Fruit fly (Drosophila melanogaster) whole organism, adult: ENCODE data around the gene CG32457.

Source experiments
- CG11617 ChIP-seq: fragments of 200-800 bp; sonication (Bioruptor generic); optimal IDR thresholded peaks from 2 replicates; lab custom pipeline; 2017; ENCODE audit warnings: mild to moderate bottlenecking, missing biosample characterization, missing genetic modification reagents, missing genetic modification characterization
- CG12768 ChIP-seq: fragments of 200-800 bp; sonication (Bioruptor generic); optimal IDR thresholded peaks from 2 replicates; lab custom pipeline; 2017; ENCODE audit warnings: missing biosample characterization, missing genetic modification characterization, mild to moderate bottlenecking, moderate library complexity, missing genetic modification reagents
- CG14711 ChIP-seq: fragments of 200-800 bp; sonication (Bioruptor generic); optimal IDR thresholded peaks from 2 replicates; lab custom pipeline; 2018; ENCODE audit warnings: missing biosample characterization, mild to moderate bottlenecking, missing genetic modification characterization, moderate library complexity
- CG1620 ChIP-seq: fragments of 200-800 bp; sonication (Bioruptor generic); optimal IDR thresholded peaks from 2 replicates; lab custom pipeline; 2016; ENCODE audit warnings: missing biosample characterization, missing genetic modification characterization
- CG33017 ChIP-seq: fragments of 200-800 bp; sonication (Bioruptor generic); optimal IDR thresholded peaks from 2 replicates; lab custom pipeline; 2018; ENCODE audit warnings: missing biosample characterization, mild to moderate bottlenecking, missing genetic modification characterization, moderate library complexity
- CG5204 ChIP-seq: fragments of 200-800 bp; sonication (Bioruptor generic); optimal IDR thresholded peaks from 2 replicates; lab custom pipeline; 2016; ENCODE audit warnings: missing biosample characterization, missing genetic modification characterization
- CG7045 ChIP-seq: fragments of 200-800 bp; sonication (Bioruptor generic); optimal IDR thresholded peaks from 2 replicates; lab custom pipeline; 2017; ENCODE audit warnings: missing biosample characterization, mild to moderate bottlenecking, missing genetic modification characterization
- CG7101 ChIP-seq: fragments of 200-800 bp; sonication (Bioruptor generic); optimal IDR thresholded peaks from 2 replicates; lab custom pipeline; 2018; ENCODE audit warnings: missing biosample characterization, mild to moderate bottlenecking, missing genetic modification characterization, moderate library complexity
- Clk ChIP-seq: fragments of 200-800 bp; sonication (Bioruptor generic); optimal IDR thresholded peaks from 2 replicates; lab custom pipeline; 2017; ENCODE audit warnings: missing biosample characterization, missing genetic modification characterization
- Crg-1 ChIP-seq: fragments of 200-800 bp; sonication (Bioruptor generic); optimal IDR thresholded peaks from 2 replicates; lab custom pipeline; 2016; ENCODE audit warnings: missing biosample characterization, missing genetic modification characterization
- Hr96 ChIP-seq: fragments of 200-800 bp; sonication (Bioruptor generic); optimal IDR thresholded peaks from 2 replicates; lab custom pipeline; 2016; ENCODE audit warnings: missing biosample characterization, missing genetic modification characterization
- Mnt ChIP-seq: fragments of 200-800 bp; sonication (Bioruptor generic); optimal IDR thresholded peaks from 2 replicates; lab custom pipeline; 2016; ENCODE audit warnings: missing biosample characterization, mild to moderate bottlenecking, missing genetic modification characterization
- bab1 ChIP-seq: fragments of 200-800 bp; sonication (Bioruptor generic); optimal IDR thresholded peaks from 3 replicates; lab custom pipeline; 2019; ENCODE audit warnings: missing biosample characterization, mild to moderate bottlenecking, missing genetic modification characterization, moderate library complexity
- cic ChIP-seq: fragments of 200-800 bp; sonication (Bioruptor generic); optimal IDR thresholded peaks from 2 replicates; lab custom pipeline; 2017; ENCODE audit warnings: missing biosample characterization, mild to moderate bottlenecking, missing genetic modification characterization, moderate library complexity
- cnc ChIP-seq, 2 experiments: fragments of >200 bp; optimal IDR thresholded peaks; 2 replicates each; lab custom pipeline; 2017
- kay ChIP-seq: fragments of 200-800 bp; sonication (Bioruptor generic); peaks from one replicate; lab custom pipeline; 2016; ENCODE audit warnings: missing biosample characterization, missing genetic modification characterization, borderline replicate concordance
- ovo ChIP-seq: fragments of 200-800 bp; sonication (Bioruptor generic); optimal IDR thresholded peaks from 2 replicates; lab custom pipeline; 2016; ENCODE audit warnings: missing biosample characterization, missing genetic modification characterization
- pad ChIP-seq: fragments of 200-800 bp; sonication (Bioruptor generic); optimal IDR thresholded peaks from 3 replicates; lab custom pipeline; 2017; ENCODE audit warnings: missing biosample characterization, missing genetic modification characterization, mild to moderate bottlenecking, moderate library complexity, missing genetic modification reagents
- tj ChIP-seq: fragments of 200-800 bp; sonication (Bioruptor generic); optimal IDR thresholded peaks from 3 replicates; lab custom pipeline; 2017; ENCODE audit warnings: missing biosample characterization, mild to moderate bottlenecking, missing genetic modification characterization, moderate library complexity
- toe ChIP-seq: fragments of 200-800 bp; sonication (Bioruptor generic); optimal IDR thresholded peaks from 2 replicates; lab custom pipeline; 2016; ENCODE audit warnings: missing biosample characterization, missing genetic modification characterization

Gene CG32457

dm6 chr3L:22955202-22955601 is 32.2 kb upstream of the CG32457 start, which contains the start of gene CG32461:
TSS of gene CG32461 (minus strand) at chr3L:22955302.
- TF ChIP-seq CG11617 (no peak), Mnt (GFP tag; lab: Kevin White, UChicago) (no peak), Hr96 (GFP tag; lab: Kevin White, UChicago) (no peak), cic (GFP tag; lab: Kevin White, UChicago) (no peak), CG33017 (no peak), CG5204 (GFP tag; lab: Kevin White, UChicago) (no peak), Clk (no peak), Crg-1 (no peak), toe (no peak), CG7045 (no peak), CG7101 (tag; lab: Kevin White, UChicago) (no peak), tj (GFP tag; lab: Kevin White, UChicago) (no peak), kay (GFP tag; lab: Kevin White, UChicago) (no peak), CG14711 (tag; lab: Kevin White, UChicago) (no peak), bab1 (GFP tag; lab: Kevin White, UChicago) (no peak), CG12768 (GFP tag; lab: Kevin White, UChicago) (no peak), ovo (GFP tag; lab: Kevin White, UChicago) (no peak), CG1620 (GFP tag; lab: Kevin White, UChicago) (no peak), cnc (optimal IDR thresholded peaks at IDR 0.05; lab: Kevin White, UChicago) (no peak), pad (GFP tag; lab: Kevin White, UChicago) (no peak)

- TF ChIP-seq ovo (GFP tag; lab: Kevin White, UChicago) = no peak
- no peak for TF ChIP-seq CG33017
- TF ChIP-seq toe = no peak
- TF ChIP-seq kay (GFP tag; lab: Kevin White, UChicago) = no peak
- TF ChIP-seq CG11617 = no peak
- TF ChIP-seq bab1 (GFP tag; lab: Kevin White, UChicago) = no peak
These were observed 29.3 kb upstream of the CG32457 start for dm6 chr3L:22958171-22958570.

DNA sequence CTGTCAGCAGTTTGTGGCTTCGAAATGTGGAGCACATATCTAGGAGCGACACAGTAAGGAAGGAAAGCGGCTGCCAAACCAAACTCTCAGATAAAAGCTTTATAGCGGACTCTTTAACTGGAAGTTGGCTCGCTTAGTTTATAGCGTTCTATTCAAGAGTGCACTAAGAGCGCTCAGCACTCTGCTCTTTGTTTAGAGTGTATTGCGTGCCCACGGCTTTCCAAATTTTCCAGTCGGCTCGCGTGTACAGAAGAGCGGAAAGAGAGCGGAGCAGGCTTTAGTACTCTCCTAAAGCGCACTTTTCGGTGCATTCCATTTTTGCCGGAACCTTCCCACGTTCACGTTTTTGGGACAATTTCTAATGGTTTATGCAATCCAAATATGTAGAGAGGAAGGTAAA is 27.1 kb upstream of the CG32457 start:
- TF ChIP-seq tj (GFP tag; lab: Kevin White, UChicago) (no peak), Crg-1 (no peak), CG1620 (GFP tag; lab: Kevin White, UChicago) (no peak), bab1 (GFP tag; lab: Kevin White, UChicago) (no peak), CG12768 (GFP tag; lab: Kevin White, UChicago) (no peak), toe (no peak), CG7101 (tag; lab: Kevin White, UChicago) (no peak), cic (GFP tag; lab: Kevin White, UChicago) (no peak)

DNA sequence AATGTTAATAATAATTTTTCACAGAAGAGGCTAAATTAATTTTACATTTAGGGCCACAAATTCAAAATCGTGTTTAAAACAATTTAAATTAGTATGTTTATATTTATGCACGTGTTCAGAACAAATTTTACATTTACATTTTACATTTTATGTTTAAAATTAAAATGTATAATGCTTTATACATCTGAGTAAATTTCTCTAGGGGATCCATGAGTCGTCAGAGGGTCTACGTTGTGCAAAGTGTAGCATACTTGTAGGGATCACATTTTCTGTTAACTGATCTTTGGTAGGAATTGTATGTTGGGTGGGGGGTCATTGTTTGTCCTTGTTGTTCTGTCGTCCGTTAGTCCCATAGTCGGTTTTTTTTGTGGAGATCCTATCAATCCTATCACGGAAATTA is 5.4 kb upstream of the CG32457 start:
- no peak for TF ChIP-seq cic (GFP tag; lab: Kevin White, UChicago)
- TF ChIP-seq tj (GFP tag; lab: Kevin White, UChicago) = no peak
- TF ChIP-seq CG7101 (tag; lab: Kevin White, UChicago) = no peak

DNA sequence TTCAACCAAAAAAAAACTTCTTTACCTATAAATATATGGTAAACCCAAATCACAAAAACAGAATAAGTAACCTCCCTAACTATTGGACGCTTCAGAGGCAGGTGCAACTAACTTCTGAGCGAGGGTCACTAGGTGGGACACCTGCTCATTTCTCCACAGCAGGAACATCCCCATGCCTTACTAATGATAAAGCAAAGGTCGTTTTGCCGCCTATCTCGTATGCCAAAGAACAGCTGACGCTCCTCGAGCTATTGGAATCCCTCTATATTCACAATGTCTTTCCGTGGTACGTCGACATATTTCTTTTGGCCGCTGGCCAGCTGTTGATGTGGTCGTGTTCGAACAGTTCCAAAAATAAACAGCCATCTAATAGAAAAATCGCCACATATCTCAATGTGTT is 2.1 kb downstream of the CG32457 start:
- TF ChIP-seq CG12768 (GFP tag; lab: Kevin White, UChicago) = no peak
- no peak for TF ChIP-seq kay (GFP tag; lab: Kevin White, UChicago)
- no peak for TF ChIP-seq pad (GFP tag; lab: Kevin White, UChicago)
- no peak for TF ChIP-seq Hr96 (GFP tag; lab: Kevin White, UChicago)
- TF ChIP-seq CG33017 = no peak
- no peak for TF ChIP-seq cic (GFP tag; lab: Kevin White, UChicago)
- no peak for TF ChIP-seq CG14711 (tag; lab: Kevin White, UChicago)
- TF ChIP-seq CG11617 = no peak
- TF ChIP-seq ovo (GFP tag; lab: Kevin White, UChicago) = no peak
- TF ChIP-seq cnc (optimal IDR thresholded peaks at IDR 0.05; lab: Kevin White, UChicago) = no peak
- no peak for TF ChIP-seq Crg-1
- no peak for TF ChIP-seq Clk
- TF ChIP-seq CG7045 = no peak
- no peak for TF ChIP-seq Mnt (GFP tag; lab: Kevin White, UChicago)
- TF ChIP-seq CG1620 (GFP tag; lab: Kevin White, UChicago) = no peak
- TF ChIP-seq bab1 (GFP tag; lab: Kevin White, UChicago) = no peak
- TF ChIP-seq CG5204 (GFP tag; lab: Kevin White, UChicago) = no peak
- TF ChIP-seq toe = no peak

DNA sequence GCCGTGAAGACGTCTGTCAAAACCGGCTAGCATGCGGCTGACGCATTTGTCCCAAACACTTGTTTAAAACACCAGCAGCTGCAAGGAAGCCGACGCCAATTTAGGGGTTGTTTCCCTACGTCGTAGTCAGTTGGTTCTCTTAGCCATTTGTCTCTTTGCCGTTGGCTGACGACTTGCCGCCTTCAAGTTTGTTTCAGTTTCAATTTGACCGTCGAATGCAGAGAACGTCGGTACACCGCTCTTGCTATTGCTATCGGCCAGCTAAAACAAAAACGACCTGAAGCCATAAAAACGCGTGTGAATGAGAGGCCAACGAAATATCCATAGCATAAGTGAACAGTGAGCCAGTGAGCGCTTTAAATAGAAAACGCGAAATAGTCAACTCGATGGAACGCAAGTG is 10.7 kb downstream of the CG32457 start, which contains the start of gene nrm:
TSS of gene nrm (plus strand) at position 197 of the 400 bp plus-strand sequence.
- no peak for TF ChIP-seq kay (GFP tag; lab: Kevin White, UChicago)
- TF ChIP-seq CG7101 (tag; lab: Kevin White, UChicago) = no peak
- no peak for TF ChIP-seq pad (GFP tag; lab: Kevin White, UChicago)
- TF ChIP-seq CG7045 = no peak
- no peak for TF ChIP-seq cic (GFP tag; lab: Kevin White, UChicago)
- no peak for TF ChIP-seq tj (GFP tag; lab: Kevin White, UChicago)
- no peak for TF ChIP-seq CG33017
- TF ChIP-seq CG14711 (tag; lab: Kevin White, UChicago) = no peak
- no peak for TF ChIP-seq Crg-1
- no peak for TF ChIP-seq cnc (optimal IDR thresholded peaks at IDR 0.05; lab: Kevin White, UChicago)
- TF ChIP-seq CG5204 (GFP tag; lab: Kevin White, UChicago) = no peak
- TF ChIP-seq toe = no peak
- TF ChIP-seq CG11617 = no peak
- no peak for TF ChIP-seq Clk
- no peak for TF ChIP-seq Mnt (GFP tag; lab: Kevin White, UChicago)
- no peak for TF ChIP-seq CG12768 (GFP tag; lab: Kevin White, UChicago)
- no peak for TF ChIP-seq bab1 (GFP tag; lab: Kevin White, UChicago)

DNA sequence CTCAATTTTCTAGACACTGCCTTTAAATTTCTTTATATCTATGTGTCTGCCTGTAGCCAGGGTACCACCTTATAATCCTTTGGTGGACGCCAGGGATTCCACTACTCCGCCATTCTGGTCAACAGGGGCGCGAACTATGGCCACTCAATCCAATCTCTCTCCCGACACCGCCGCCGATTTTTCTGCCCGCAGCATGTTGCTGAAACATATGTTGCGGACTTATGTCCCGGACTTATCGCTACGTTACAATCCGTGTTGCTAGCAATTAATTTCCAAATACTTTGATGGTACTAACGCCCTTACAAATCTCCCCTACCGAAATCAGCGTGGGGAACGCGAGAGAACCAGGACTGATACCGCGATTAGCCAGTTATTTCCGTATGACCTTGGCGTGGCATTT is 17.8 kb downstream of the CG32457 start:
- TF ChIP-seq CG33017 (no peak), Hr96 (GFP tag; lab: Kevin White, UChicago) (no peak), CG5204 (GFP tag; lab: Kevin White, UChicago) (no peak), cnc (optimal IDR thresholded peaks at IDR 0.05; lab: Kevin White, UChicago) (no peak), ovo (GFP tag; lab: Kevin White, UChicago) (no peak), CG12768 (GFP tag; lab: Kevin White, UChicago) (no peak), pad (GFP tag; lab: Kevin White, UChicago) (no peak), tj (GFP tag; lab: Kevin White, UChicago) (no peak), CG7101 (tag; lab: Kevin White, UChicago) (no peak), CG1620 (GFP tag; lab: Kevin White, UChicago) (no peak), CG7045 (no peak), CG14711 (tag; lab: Kevin White, UChicago) (no peak), bab1 (GFP tag; lab: Kevin White, UChicago) (no peak), cic (GFP tag; lab: Kevin White, UChicago) (no peak), Mnt (GFP tag; lab: Kevin White, UChicago) (no peak), toe (no peak), kay (GFP tag; lab: Kevin White, UChicago) (no peak), CG11617 (no peak), Clk (no peak), Crg-1 (no peak)
